Worm (Caenorhabditis elegans) whole organism, late embryonic: Measurements from ENCODE around the gene F14D2.5.

Experiments used
- hlh-8 ChIP-seq: sonication (generic microtip); optimal IDR thresholded peaks from 2 replicates; lab custom pipeline; 2016; ENCODE audit warnings: missing genotype, missing genetic modification characterization, missing compliant biosample characterization
- ref-2 ChIP-seq: sonication (generic microtip); optimal IDR thresholded peaks from 2 replicates; lab custom pipeline; 2016; ENCODE audit warnings: missing genetic modification characterization, missing compliant biosample characterization
- tbx-2 ChIP-seq: sonication (generic microtip); optimal IDR thresholded peaks from 2 replicates; lab custom pipeline; 2016; ENCODE audit warnings: missing genetic modification characterization, missing compliant biosample characterization

DNA sequence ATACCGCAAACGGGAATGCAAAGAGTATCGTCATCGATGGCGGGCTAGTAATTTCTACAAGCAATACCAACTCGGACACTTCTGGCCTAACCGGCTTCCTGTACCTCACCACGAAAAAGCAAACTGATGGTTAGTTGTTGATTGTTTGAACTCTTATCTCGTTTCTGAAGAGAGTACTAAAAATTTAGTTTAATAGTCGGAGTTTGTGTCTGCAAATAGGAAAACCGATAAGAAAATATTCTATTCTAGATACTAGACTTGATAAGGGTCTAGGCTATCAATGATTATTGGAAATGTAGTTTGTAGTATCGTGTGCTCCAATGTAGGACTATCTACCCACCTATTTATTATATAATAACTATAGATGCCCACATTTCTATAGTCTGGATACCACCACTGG is 21.5 kb upstream of the F14D2.5 start:
- no peak for TF ChIP-seq ref-2 (tag; lab: Kevin White, UChicago)
- no peak for TF ChIP-seq tbx-2
- TF ChIP-seq hlh-8: no peak
